Fruit fly (Drosophila melanogaster): ENCODE results near the gene CG10514.

CG10514 gene

dm6 chr3R:25237314-25237713 is 42.3 kb downstream of the CG10514 start, which contains the start of gene Jhbp7:
Jhbp7 (plus strand) TSS chr3R:25237614.
- no peak for TF ChIP-seq usp (GFP tag; optimal IDR thresholded peaks at IDR 0.05)
- no peak for TF ChIP-seq h (GFP tag; optimal IDR thresholded peaks at IDR 0.05)
- no peak for TF ChIP-seq tai (GFP tag; optimal IDR thresholded peaks at IDR 0.05)
- no peak for TF ChIP-seq Vsx2 (GFP tag; optimal IDR thresholded peaks at IDR 0.05; ENCODE audit: partially characterized antibody)
- no peak for TF ChIP-seq GATAd (GFP tag; optimal IDR thresholded peaks at IDR 0.05)
- TF ChIP-seq fru (GFP tag; optimal IDR thresholded peaks at IDR 0.05) = no peak
- TF ChIP-seq brk (GFP tag; optimal IDR thresholded peaks at IDR 0.05) = no peak
- TF ChIP-seq Hnf4 (GFP tag; optimal IDR thresholded peaks at IDR 0.05) = no peak
- TF ChIP-seq jim (GFP tag; optimal IDR thresholded peaks at IDR 0.05) = no peak

dm6 chr3R:25236121-25236520 is 43.5 kb downstream of the CG10514 start:
- no peak for TF ChIP-seq Abd-B (GFP tag; optimal IDR thresholded peaks at IDR 0.05)
- no peak for TF ChIP-seq Mio (GFP tag; optimal IDR thresholded peaks at IDR 0.05)

- TF ChIP-seq Dfd (GFP tag; optimal IDR thresholded peaks at IDR 0.05) = no peak
- peak; percentile 10 for TF ChIP-seq rgr (GFP tag; optimal IDR thresholded peaks at IDR 0.05)
- TF ChIP-seq CG32264 (GFP tag; optimal IDR thresholded peaks at IDR 0.05) = no peak
- no peak for TF ChIP-seq dl (GFP tag; optimal IDR thresholded peaks at IDR 0.05; ENCODE audit: insufficient read depth in 1 of 2, partially characterized antibody in 2 of 2)
- no peak for TF ChIP-seq pan (optimal IDR thresholded peaks at IDR 0.05)
Measured at dm6 chr3R:25235362-25235761, 44.3 kb downstream of the CG10514 start, which contains the start of gene Sil1. Sil1 (minus strand) TSS chr3R:25235529.

- TF ChIP-seq Dfd (GFP tag; optimal IDR thresholded peaks at IDR 0.05) (no peak), foxo (GFP tag; optimal IDR thresholded peaks at IDR 0.05) (peak in 1 of 2 experiments; percentile 89), ey (GFP tag; optimal IDR thresholded peaks at IDR 0.05) (peak; percentile 86), CG9705 (GFP tag; optimal IDR thresholded peaks at IDR 0.05) (peak; percentile 70), sage (GFP tag; optimal IDR thresholded peaks at IDR 0.05) (peak; percentile 47), dsf (GFP tag; optimal IDR thresholded peaks at IDR 0.05; ENCODE audit: borderline replicate concordance) (peak; percentile 14), dmrt93B (GFP tag; optimal IDR thresholded peaks at IDR 0.05) (peak; percentile 87), Dif (GFP tag; optimal IDR thresholded peaks at IDR 0.05; ENCODE audit: partially characterized antibody) (no peak), Hr78 (GFP tag; optimal IDR thresholded peaks at IDR 0.05) (no peak), tai (GFP tag; optimal IDR thresholded peaks at IDR 0.05) (no peak), fru (GFP tag; optimal IDR thresholded peaks at IDR 0.05) (peak; percentile 90), Rel (GFP tag; optimal IDR thresholded peaks at IDR 0.05) (peak; percentile 31), Rel (tag; optimal IDR thresholded peaks at IDR 0.05) (peak; percentile 6), Hnf4 (GFP tag; optimal IDR thresholded peaks at IDR 0.05) (peak; percentile 53), jim (GFP tag; optimal IDR thresholded peaks at IDR 0.05) (no peak), rgr (GFP tag; optimal IDR thresholded peaks at IDR 0.05) (peak; percentile 84), Myc (optimal IDR thresholded peaks at IDR 0.05) (no peak), CrebA (GFP tag; optimal IDR thresholded peaks at IDR 0.05; ENCODE audit: borderline replicate concordance) (no peak), Jra (GFP tag; optimal IDR thresholded peaks at IDR 0.05) (peak; percentile 66), sv (GFP tag; optimal IDR thresholded peaks at IDR 0.05) (peak; percentile 73), CG32264 (GFP tag; optimal IDR thresholded peaks at IDR 0.05) (peak; percentile 63), usp (GFP tag; optimal IDR thresholded peaks at IDR 0.05) (no peak), lola (GFP tag; optimal IDR thresholded peaks at IDR 0.05) (no peak), dl (GFP tag; optimal IDR thresholded peaks at IDR 0.05; ENCODE audit: insufficient read depth in 1 of 2, partially characterized antibody in 2 of 2) (peak in 1 of 2 experiments; percentile 15), psq (GFP tag; optimal IDR thresholded peaks at IDR 0.05) (peak; percentile 84), HLH106 (tag; optimal IDR thresholded peaks at IDR 0.05) (peak; percentile 86), N (GFP tag; optimal IDR thresholded peaks at IDR 0.05) (no peak), Abd-B (GFP tag; optimal IDR thresholded peaks at IDR 0.05) (no peak), Mio (GFP tag; optimal IDR thresholded peaks at IDR 0.05) (no peak), brk (GFP tag; optimal IDR thresholded peaks at IDR 0.05) (no peak), br (GFP tag; optimal IDR thresholded peaks at IDR 0.05) (peak; percentile 86), pan (optimal IDR thresholded peaks at IDR 0.05) (no peak), h (GFP tag; optimal IDR thresholded peaks at IDR 0.05) (peak; percentile 88), OdsH (GFP tag; optimal IDR thresholded peaks at IDR 0.05) (peak; percentile 86), Hr83 (GFP tag; optimal IDR thresholded peaks at IDR 0.05; ENCODE audit: poor library complexity, severe bottlenecking) (peak; percentile 9), Sp1 (GFP tag; optimal IDR thresholded peaks at IDR 0.05) (peak; percentile 91), Vsx2 (GFP tag; optimal IDR thresholded peaks at IDR 0.05; ENCODE audit: partially characterized antibody) (no peak), woc (GFP tag; optimal IDR thresholded peaks at IDR 0.05) (peak; percentile 93), GATAd (GFP tag; optimal IDR thresholded peaks at IDR 0.05) (peak; percentile 13)
Measured at dm6 chr3R:25232271-25232989, 47.2 kb downstream of the CG10514 start, which contains the start of gene Cad96Cb. Cad96Cb (minus strand) TSS chr3R:25232321.
